Worm (Caenorhabditis elegans) whole organism, young adult: ENCODE data around the gene nsy-4.

Source experiments
- F39B2.1 ChIP-seq: fragments of 200-800 bp; sonication (Bioruptor generic); IDR thresholded peaks from 2 replicates; pipeline ENCODE4 v1.3.6; 2022; ENCODE audit warnings: missing genetic modification reagents, missing genetic modification characterization, missing compliant biosample characterization
- F57A8.1 ChIP-seq: fragments of 200-800 bp; sonication (Bioruptor generic); optimal IDR thresholded peaks from 2 replicates; lab custom pipeline; 2018; ENCODE audit warnings: mild to moderate bottlenecking, missing genetic modification characterization, moderate library complexity, missing compliant biosample characterization
- T07F8.4 ChIP-seq: sonication (generic microtip); optimal IDR thresholded peaks from 2 replicates; lab custom pipeline; 2016; ENCODE audit warnings: mild to moderate bottlenecking, missing genetic modification characterization, moderate library complexity, missing compliant biosample characterization
- ceh-40 ChIP-seq: fragments of 200-800 bp; sonication (Bioruptor generic); IDR thresholded peaks from 2 replicates; pipeline ENCODE4 v1.3.6; 2022; ENCODE audit warnings: missing genetic modification characterization, missing compliant biosample characterization
- chd-7 ChIP-seq: sonication (generic microtip); optimal IDR thresholded peaks from 2 replicates; lab custom pipeline; 2016; ENCODE audit warnings: mild to moderate bottlenecking, missing genetic modification characterization, moderate library complexity, missing compliant biosample characterization
- dpl-1 ChIP-seq: fragments of 150-350 bp; optimal IDR thresholded peaks from 2 replicates; lab custom pipeline; 2014; ENCODE audit warnings: missing biosample characterization, missing genetic modification reagents, missing genetic modification characterization
- ets-4 ChIP-seq: fragments of 200-800 bp; sonication (Bioruptor generic); optimal IDR thresholded peaks from 2 replicates; lab custom pipeline; 2018; ENCODE audit warnings: mild to moderate bottlenecking, missing genetic modification characterization, missing compliant biosample characterization
- lag-1 ChIP-seq: fragments of 200-800 bp; sonication (Bioruptor generic); IDR thresholded peaks from 2 replicates; pipeline ENCODE4 v1.3.6; 2022; ENCODE audit warnings: missing genetic modification reagents, missing genetic modification characterization, missing compliant biosample characterization
- lin-35 ChIP-seq, 3 experiments: fragments of 150-350 bp in 2 of 3; sonication (generic microtip) in 1 of 3; optimal IDR thresholded peaks; 2 replicates each; lab custom pipeline; 2014 to 2018; ENCODE audit warnings: missing biosample characterization in 3 of 3, missing genetic modification characterization in 3 of 3, missing genetic modification reagents in 3 of 3
- madf-3 ChIP-seq: fragments of 200-800 bp; sonication (Bioruptor generic); IDR thresholded peaks from 2 replicates; pipeline ENCODE4 v1.3.6; 2022; ENCODE audit warnings: missing genetic modification reagents, missing genetic modification characterization, missing compliant biosample characterization
- nfya-1 ChIP-seq: sonication (generic microtip); optimal IDR thresholded peaks from 2 replicates; lab custom pipeline; 2017; ENCODE audit warnings: antibody characterized with exemption, missing compliant biosample characterization, missing genetic modification characterization, borderline replicate concordance; ENCODE audit not compliant: insufficient read depth
- ztf-22 ChIP-seq: fragments of 200-800 bp; sonication (Bioruptor generic); optimal IDR thresholded peaks from 2 replicates; lab custom pipeline; 2018; ENCODE audit warnings: mild to moderate bottlenecking, missing genetic modification characterization, moderate library complexity, missing compliant biosample characterization

DNA sequence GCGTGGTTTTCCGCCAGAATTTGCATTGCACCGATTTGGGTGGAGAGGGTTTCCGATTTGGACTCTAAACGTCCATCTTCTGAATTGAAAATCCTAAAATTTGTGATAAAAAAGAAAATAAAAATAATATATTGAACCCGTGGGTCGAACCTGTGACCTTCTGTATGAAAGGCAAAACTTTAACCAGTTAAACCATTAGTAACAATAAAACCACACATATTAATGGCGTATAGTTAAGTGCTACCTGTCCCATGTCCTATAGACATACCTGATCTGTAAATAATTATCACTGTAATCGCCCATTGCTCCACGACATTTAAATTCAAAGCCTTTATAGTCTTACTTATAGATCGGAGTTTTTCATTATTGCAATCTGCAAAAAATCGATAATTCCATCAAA is 4.2 kb downstream of the nsy-4 start:
- TF ChIP-seq ztf-22 (GFP tag; lab: Kevin White, UChicago) = no peak
- TF ChIP-seq T07F8.4 (tag; lab: Kevin White, UChicago) = no peak
- TF ChIP-seq lag-1 (GFP tag; lab: Robert Waterston, UW) = no peak
- TF ChIP-seq F57A8.1 = no peak
- no peak for TF ChIP-seq dpl-1
- TF ChIP-seq lin-35 (GFP tag; optimal IDR thresholded peaks at IDR 0.05; lab: Kevin White, UChicago) = no peak
- TF ChIP-seq ets-4 (GFP tag; lab: Kevin White, UChicago) = no peak
- TF ChIP-seq ceh-40 (GFP tag; lab: Robert Waterston, UW) = no peak
- TF ChIP-seq nfya-1 (tag; lab: Kevin White, UChicago) = no peak
- no peak for TF ChIP-seq chd-7 (tag; lab: Kevin White, UChicago)
- no peak for TF ChIP-seq F39B2.1 (GFP tag; lab: Robert Waterston, UW)
- TF ChIP-seq madf-3 (GFP tag; lab: Robert Waterston, UW) = no peak
